Fruit fly (Drosophila melanogaster) whole organism, embryonic: ENCODE data around the gene CG42852.

ENCODE experiments used
- Awh ChIP-seq: fragments of 200-800 bp; sonication (Bioruptor generic); IDR thresholded peaks from 2 replicates; pipeline ENCODE4, ENCODE4 v1.3.6; 2022; ENCODE audit warnings: missing biosample characterization, missing genetic modification characterization
- B-H2 ChIP-seq: fragments of 200-800 bp; sonication (Bioruptor generic); optimal IDR thresholded peaks from 2 replicates; lab custom pipeline; 2018; ENCODE audit warnings: missing biosample characterization, mild to moderate bottlenecking, missing genetic modification characterization
- CG10274 ChIP-seq: fragments of 200-800 bp; sonication (Bioruptor generic); optimal IDR thresholded peaks from 3 replicates; lab custom pipeline; 2017; ENCODE audit warnings: missing biosample characterization, mild to moderate bottlenecking, missing genetic modification characterization
- CG11723 ChIP-seq: fragments of 200-800 bp; sonication (Bioruptor generic); optimal IDR thresholded peaks from 2 replicates; lab custom pipeline; 2017; ENCODE audit warnings: missing biosample characterization, mild to moderate bottlenecking, missing genetic modification characterization
- CG1233 ChIP-seq: fragments of 200-800 bp; sonication (Bioruptor generic); optimal IDR thresholded peaks from 4 replicates; lab custom pipeline; 2018; ENCODE audit warnings: missing biosample characterization, mild to moderate bottlenecking, missing genetic modification characterization
- CG14441 ChIP-seq: fragments of 200-800 bp; sonication (Bioruptor generic); IDR thresholded peaks from 2 replicates; pipeline ENCODE4 v1.3.6; 2022; ENCODE audit warnings: missing biosample characterization, missing genetic modification characterization
- CG14965 ChIP-seq: fragments of 200-800 bp; sonication (Bioruptor generic); optimal IDR thresholded peaks from 2 replicates; lab custom pipeline; 2016; ENCODE audit warnings: missing biosample characterization, missing genetic modification characterization, borderline replicate concordance
- CG15011 ChIP-seq: fragments of 200-800 bp; sonication (Bioruptor generic); optimal IDR thresholded peaks from 3 replicates; lab custom pipeline; 2018; ENCODE audit warnings: missing biosample characterization, mild to moderate bottlenecking, missing genetic modification characterization
- CG1602 ChIP-seq: fragments of 200-800 bp; sonication (Bioruptor generic); optimal IDR thresholded peaks from 3 replicates; lab custom pipeline; 2016; ENCODE audit warnings: missing biosample characterization, missing genetic modification characterization
- CG17802 ChIP-seq: fragments of 200-800 bp; sonication (Bioruptor generic); optimal IDR thresholded peaks from 2 replicates; lab custom pipeline; 2018; ENCODE audit warnings: missing biosample characterization, mild to moderate bottlenecking, missing genetic modification characterization, moderate library complexity
- CG18619 ChIP-seq: fragments of 200-800 bp; sonication (Bioruptor generic); optimal IDR thresholded peaks from 3 replicates; lab custom pipeline; 2017; ENCODE audit warnings: missing biosample characterization, mild to moderate bottlenecking, missing genetic modification characterization
- CG3838 ChIP-seq: fragments of 200-800 bp; sonication (Bioruptor generic); optimal IDR thresholded peaks from 3 replicates; lab custom pipeline; 2016; ENCODE audit warnings: missing biosample characterization, missing genetic modification characterization
- CG3995 ChIP-seq: fragments of 200-800 bp; sonication (Bioruptor generic); optimal IDR thresholded peaks from 3 replicates; lab custom pipeline; 2016; ENCODE audit warnings: missing biosample characterization, missing genetic modification characterization
- CG43689 ChIP-seq: fragments of 200-800 bp; sonication (Bioruptor generic); IDR thresholded peaks from 2 replicates; pipeline ENCODE4 v1.3.6; 2022; ENCODE audit warnings: missing biosample characterization, missing genetic modification characterization
- CG7271 ChIP-seq: fragments of 200-800 bp; sonication (Bioruptor generic); optimal IDR thresholded peaks from 2 replicates; lab custom pipeline; 2018; ENCODE audit warnings: missing biosample characterization, mild to moderate bottlenecking, missing genetic modification characterization, moderate library complexity
- CG8478 ChIP-seq: fragments of >200 bp; optimal IDR thresholded peaks from 2 replicates; lab custom pipeline; 2018
- Chrac-16 ChIP-seq: fragments of 200-800 bp; sonication (Bioruptor generic); optimal IDR thresholded peaks from 3 replicates; lab custom pipeline; 2016; ENCODE audit warnings: missing biosample characterization, missing genetic modification characterization
- Dip2 ChIP-seq: fragments of 200-800 bp; sonication (Bioruptor generic); IDR thresholded peaks from 2 replicates; pipeline ENCODE4 v1.3.6; 2022; ENCODE audit warnings: missing biosample characterization, missing genetic modification characterization
- Gug ChIP-seq: fragments of 200-800 bp; sonication (Bioruptor generic); IDR thresholded peaks from 4 replicates; pipeline ENCODE4 v1.3.6; 2022; ENCODE audit warnings: missing biosample characterization, missing genetic modification characterization
- HHEX ChIP-seq: fragments of 200-800 bp; sonication (Bioruptor generic); optimal IDR thresholded peaks from 3 replicates; lab custom pipeline; 2017; ENCODE audit warnings: missing biosample characterization, mild to moderate bottlenecking, missing genetic modification characterization, missing genetic modification reagents
- Hsf ChIP-seq: fragments of 200-800 bp; sonication (Bioruptor generic); optimal IDR thresholded peaks from 3 replicates; lab custom pipeline; 2016; ENCODE audit warnings: missing biosample characterization, missing genetic modification characterization
- Max ChIP-seq: fragments of 200-800 bp; sonication (Bioruptor generic); optimal IDR thresholded peaks from 2 replicates; lab custom pipeline; 2016; ENCODE audit warnings: missing biosample characterization, mild to moderate bottlenecking, missing genetic modification characterization
- Oli ChIP-seq: fragments of 200-800 bp; sonication (Bioruptor generic); optimal IDR thresholded peaks from 2 replicates; lab custom pipeline; 2018; ENCODE audit warnings: missing biosample characterization, mild to moderate bottlenecking, missing genetic modification characterization, moderate library complexity
- Xbp1 ChIP-seq: fragments of 200-800 bp; sonication (Bioruptor generic); optimal IDR thresholded peaks from 3 replicates; lab custom pipeline; 2016; ENCODE audit warnings: missing biosample characterization, mild to moderate bottlenecking, missing genetic modification characterization
- ase ChIP-seq: fragments of 200-800 bp; sonication (Bioruptor generic); IDR thresholded peaks from 3 replicates; pipeline ENCODE4 v1.3.6; 2022; ENCODE audit warnings: missing biosample characterization, missing genetic modification characterization
- ash1 ChIP-seq: fragments of 200-800 bp; sonication (Bioruptor generic); optimal IDR thresholded peaks from 2 replicates; lab custom pipeline; 2018; ENCODE audit warnings: missing biosample characterization, mild to moderate bottlenecking, missing genetic modification characterization
- chm ChIP-seq: fragments of 200-800 bp; sonication (Bioruptor generic); IDR thresholded peaks from 2 replicates; pipeline ENCODE4 v1.3.6; 2022; ENCODE audit warnings: missing biosample characterization, missing genetic modification characterization
- croc ChIP-seq: fragments of 200-800 bp; sonication (Bioruptor generic); conservative IDR thresholded peaks from 3 replicates; pipeline ENCODE4 v1.3.6; 2022; ENCODE audit warnings: missing biosample characterization, missing genetic modification characterization
- en ChIP-seq: fragments of 200-800 bp; sonication (Bioruptor generic); optimal IDR thresholded peaks from 2 replicates; lab custom pipeline; 2016; ENCODE audit warnings: missing biosample characterization, missing genetic modification characterization
- fd64A ChIP-seq: fragments of 200-800 bp; sonication (Bioruptor generic); optimal IDR thresholded peaks from 3 replicates; lab custom pipeline; 2018; ENCODE audit warnings: missing biosample characterization, mild to moderate bottlenecking, missing genetic modification characterization
- fd96Cb ChIP-seq: fragments of 200-800 bp; sonication (Bioruptor generic); optimal IDR thresholded peaks from 2 replicates; lab custom pipeline; 2018; ENCODE audit warnings: missing biosample characterization, mild to moderate bottlenecking, missing genetic modification characterization, moderate library complexity
- grau ChIP-seq: fragments of 200-800 bp; optimal IDR thresholded peaks from 3 replicates; lab custom pipeline; 2019; ENCODE audit warnings: missing biosample characterization, mild to moderate bottlenecking, missing genetic modification characterization, moderate library complexity
- gsb ChIP-seq: fragments of 200-800 bp; sonication (Bioruptor generic); IDR thresholded peaks from 2 replicates; pipeline ENCODE4 v1.3.6; 2022; ENCODE audit warnings: missing biosample characterization, missing genetic modification characterization
- hb ChIP-seq: fragments of 200-800 bp; sonication (Bioruptor generic); IDR thresholded peaks from 3 replicates; pipeline ENCODE4 v1.3.6; 2022; ENCODE audit warnings: missing biosample characterization, missing genetic modification characterization; ENCODE audit not compliant: partially characterized antibody
- lola ChIP-seq, 3 experiments: fragments of >200 bp in 2 of 3; fragments of 200-800 bp in 1 of 3; sonication (Bioruptor generic) in 1 of 3; optimal IDR thresholded peaks; 2 replicates each; lab custom pipeline; 2017 to 2019; ENCODE audit warnings: missing biosample characterization in 3 of 3, missing genetic modification characterization in 3 of 3, mild to moderate bottlenecking in 1 of 3, moderate library complexity in 1 of 3
- nau ChIP-seq: fragments of 200-800 bp; sonication (Bioruptor generic); optimal IDR thresholded peaks from 3 replicates; lab custom pipeline; 2017; ENCODE audit warnings: missing biosample characterization, mild to moderate bottlenecking, missing genetic modification characterization, missing genetic modification reagents
- oc ChIP-seq: fragments of 200-800 bp; sonication (Bioruptor generic); optimal IDR thresholded peaks from 2 replicates; lab custom pipeline; 2018; ENCODE audit warnings: missing biosample characterization, mild to moderate bottlenecking, missing genetic modification characterization, moderate library complexity
- pnt ChIP-seq: fragments of 200-800 bp; sonication (Bioruptor generic); optimal IDR thresholded peaks from 3 replicates; lab custom pipeline; 2016; ENCODE audit warnings: missing biosample characterization, missing genetic modification characterization
- pum ChIP-seq: fragments of 200-800 bp; sonication (Bioruptor generic); optimal IDR thresholded peaks from 2 replicates; lab custom pipeline; 2016; ENCODE audit warnings: missing biosample characterization, missing genetic modification characterization
- pzg ChIP-seq: fragments of 200-800 bp; sonication (Bioruptor generic); optimal IDR thresholded peaks from 3 replicates; lab custom pipeline; 2018; ENCODE audit warnings: missing biosample characterization, mild to moderate bottlenecking, missing genetic modification characterization, moderate library complexity
- ranshi ChIP-seq: fragments of 200-800 bp; sonication (Bioruptor generic); IDR thresholded peaks from 2 replicates; pipeline ENCODE4 v1.3.6; 2022; ENCODE audit warnings: missing biosample characterization, missing genetic modification characterization
- ro ChIP-seq: fragments of 200-800 bp; sonication (Bioruptor generic); IDR thresholded peaks from 2 replicates; pipeline ENCODE4 v1.3.6; 2022; ENCODE audit warnings: missing biosample characterization, missing genetic modification characterization
- slou ChIP-seq: fragments of 200-800 bp; sonication (Bioruptor generic); optimal IDR thresholded peaks from 3 replicates; lab custom pipeline; 2016; ENCODE audit warnings: missing biosample characterization, missing genetic modification characterization
- slp2 ChIP-seq: fragments of 200-800 bp; sonication (Bioruptor generic); optimal IDR thresholded peaks from 2 replicates; lab custom pipeline; 2016; ENCODE audit warnings: missing biosample characterization, missing genetic modification characterization
- sob ChIP-seq: fragments of 200-800 bp; sonication (Bioruptor generic); IDR thresholded peaks from 2 replicates; pipeline ENCODE4 v1.3.6; 2022; ENCODE audit warnings: missing biosample characterization, missing genetic modification characterization
- stwl ChIP-seq: fragments of 200-800 bp; sonication (Bioruptor generic); optimal IDR thresholded peaks from 3 replicates; lab custom pipeline; 2018; ENCODE audit warnings: missing biosample characterization, mild to moderate bottlenecking, missing genetic modification characterization, moderate library complexity
- tgo ChIP-seq: fragments of 200-800 bp; sonication (Bioruptor generic); IDR thresholded peaks from 3 replicates; pipeline ENCODE4 v1.3.6; 2022; ENCODE audit warnings: missing biosample characterization, missing genetic modification characterization
- tin ChIP-seq: fragments of 200-800 bp; sonication (Bioruptor generic); optimal IDR thresholded peaks from 3 replicates; lab custom pipeline; 2016; ENCODE audit warnings: missing biosample characterization, missing genetic modification characterization
- trem ChIP-seq: fragments of 200-800 bp; optimal IDR thresholded peaks from 3 replicates; lab custom pipeline; 2019; ENCODE audit warnings: missing biosample characterization, mild to moderate bottlenecking, missing genetic modification characterization, moderate library complexity

The CG42852 gene

dm6 chr3L:16765647-16766628 lies 10.6 kb downstream of the CG42852 start, which contains the start of gene Nrt (continued):
- no peak for TF ChIP-seq fd64A (GFP tag; lab: Kevin White, UChicago)
- TF ChIP-seq stwl (tag; lab: Kevin White, UChicago): peak; percentile 4
- no peak for TF ChIP-seq croc (GFP tag; lab: Robert Waterston, UW)
- TF ChIP-seq Hsf (GFP tag; lab: Kevin White, UChicago): peak; percentile 26
- no peak for TF ChIP-seq CG3995 (GFP tag; lab: Kevin White, UChicago)
- TF ChIP-seq CG1602: no peak
- TF ChIP-seq fd96Cb (tag; lab: Kevin White, UChicago): peak; percentile 50
- no peak for TF ChIP-seq pum (GFP tag; lab: Kevin White, UChicago)
- no peak for TF ChIP-seq hb (GFP tag; lab: Robert Waterston, UW)
- peak; percentile 92 for TF ChIP-seq chm
- peak; percentile 59 for TF ChIP-seq Max
- no peak for TF ChIP-seq pzg
- TF ChIP-seq HHEX (GFP tag; lab: Kevin White, UChicago): peak; percentile 63
- TF ChIP-seq CG8478 (lab: Kevin White, UChicago): no peak
- no peak for TF ChIP-seq CG17802 (tag; lab: Kevin White, UChicago)
- peak; percentile 18 for TF ChIP-seq tin
- no peak for TF ChIP-seq CG18619 (GFP tag; lab: Kevin White, UChicago)
- TF ChIP-seq pnt: no peak
- no peak for TF ChIP-seq slou (GFP tag; lab: Kevin White, UChicago)
- TF ChIP-seq lola (GFP tag; optimal IDR thresholded peaks at IDR 0.05; lab: Kevin White, UChicago): peak in 1 of 3 experiments; percentile 71
- peak; percentile 57; the same call in 1 of the 2 replicates for TF ChIP-seq Awh
- TF ChIP-seq gsb (GFP tag; lab: Robert Waterston, UW): no peak
- TF ChIP-seq CG10274 (GFP tag; lab: Kevin White, UChicago): no peak
- TF ChIP-seq CG3838 (GFP tag; lab: Kevin White, UChicago): no peak
- TF ChIP-seq en: no peak
- TF ChIP-seq trem: peak; percentile 38
- TF ChIP-seq ash1 (GFP tag; lab: Kevin White, UChicago): no peak
- peak; percentile 38 for TF ChIP-seq Xbp1 (GFP tag; lab: Kevin White, UChicago)
- TF ChIP-seq tgo: peak; percentile 44; the same call in 1 of the 3 replicates
- TF ChIP-seq CG1233 (GFP tag; lab: Kevin White, UChicago): peak; percentile 59
- TF ChIP-seq slp2 (GFP tag; lab: Kevin White, UChicago): no peak
- peak; percentile 34 for TF ChIP-seq Chrac-16
- TF ChIP-seq oc (tag; lab: Kevin White, UChicago): peak; percentile 59
- TF ChIP-seq nau (GFP tag; lab: Kevin White, UChicago): peak; percentile 37
- peak; percentile 0 for TF ChIP-seq CG11723
- peak; percentile 58 for TF ChIP-seq CG15011 (GFP tag; lab: Kevin White, UChicago)
- TF ChIP-seq sob (GFP tag; lab: Robert Waterston, UW): peak; percentile 41; the same call in 1 of the 2 replicates
- 0 out of 2 replicates have a peak, but pooled peaks have one; percentile 12 for TF ChIP-seq CG14441 (GFP tag; lab: Robert Waterston, UW)
- TF ChIP-seq Gug (GFP tag; lab: Robert Waterston, UW): no peak
- no peak for TF ChIP-seq CG14965 (GFP tag; lab: Kevin White, UChicago)
- TF ChIP-seq Dip2 (GFP tag; lab: Robert Waterston, UW): no peak
- TF ChIP-seq ranshi (GFP tag; lab: Robert Waterston, UW): no peak
- TF ChIP-seq CG43689: no peak
- TF ChIP-seq B-H2 (GFP tag; lab: Kevin White, UChicago): peak; percentile 53
- TF ChIP-seq ro (GFP tag; lab: Robert Waterston, UW): no peak
- TF ChIP-seq CG7271 (tag; lab: Kevin White, UChicago): no peak
- peak; percentile 22; the same call in 1 of the 3 replicates for TF ChIP-seq ase (GFP tag; lab: Robert Waterston, UW)
- TF ChIP-seq Oli: peak; percentile 65
- TF ChIP-seq grau (tag; lab: Kevin White, UChicago): peak; percentile 77
